Fruit fly (Drosophila melanogaster): ENCODE data around the gene CG32500.

The CG32500 gene

dm6 chrX:21593907-21594306 is 29.6 kb downstream of the CG32500 start (continued):
- TF ChIP-seq trem (tag; optimal IDR thresholded peaks at IDR 0.05) (peak; percentile 86), CG7271 (tag; optimal IDR thresholded peaks at IDR 0.05) (peak; percentile 44), crc (GFP tag; optimal IDR thresholded peaks at IDR 0.05) (peak; percentile 49), Chrac-16 (GFP tag; optimal IDR thresholded peaks at IDR 0.05) (peak; percentile 79), cad (GFP tag; optimal IDR thresholded peaks at IDR 0.05) (no peak), Awh (GFP tag; IDR thresholded peaks at IDR 0.05) (peak; percentile 65), CG8089 (GFP tag; optimal IDR thresholded peaks at IDR 0.05) (peak; percentile 90), ind (GFP tag; optimal IDR thresholded peaks at IDR 0.05) (peak; percentile 85), CG12071 (GFP tag; optimal IDR thresholded peaks at IDR 0.05) (peak; percentile 75), CG16815 (GFP tag; optimal IDR thresholded peaks at IDR 0.05) (peak; percentile 65), Hr39 (optimal IDR thresholded peaks at IDR 0.05) (no peak), CG6175 (GFP tag; IDR thresholded peaks at IDR 0.05) (no peak), maf-S (GFP tag; optimal IDR thresholded peaks at IDR 0.05) (peak; percentile 64), Mad (GFP tag; optimal IDR thresholded peaks at IDR 0.05) (peak; percentile 64), sens-2 (GFP tag; IDR thresholded peaks at IDR 0.05) (peak; percentile 79), CG9817 (tag; optimal IDR thresholded peaks at IDR 0.05) (peak; percentile 77), CTCF (GFP tag; optimal IDR thresholded peaks at IDR 0.05) (peak; percentile 43), CG14710 (tag; optimal IDR thresholded peaks at IDR 0.05) (peak; percentile 90), trh (GFP tag; optimal IDR thresholded peaks at IDR 0.05) (no peak), CG10321 (GFP tag; IDR thresholded peaks at IDR 0.05) (no peak), CG4730 (GFP tag; IDR thresholded peaks at IDR 0.05) (peak; percentile 77), CG6689 (GFP tag; IDR thresholded peaks at IDR 0.05) (peak; percentile 84), cg (GFP tag; optimal IDR thresholded peaks at IDR 0.05) (peak; percentile 55), lab (GFP tag; optimal IDR thresholded peaks at IDR 0.05) (peak; percentile 79), peb (GFP tag; IDR thresholded peaks at IDR 0.05) (peak; percentile 67), CG7839 (tag; optimal IDR thresholded peaks at IDR 0.05) (peak; percentile 90), Antp (GFP tag; optimal IDR thresholded peaks at IDR 0.05) (peak; percentile 91), Doc2 (GFP tag; IDR thresholded peaks at IDR 0.05) (no peak), zfh2 (GFP tag; optimal IDR thresholded peaks at IDR 0.05) (peak; percentile 33), sob (GFP tag; IDR thresholded peaks at IDR 0.05) (peak; percentile 67; the same call in 1 of the 2 replicates), tx (GFP tag; optimal IDR thresholded peaks at IDR 0.05) (peak; percentile 76), CG4404 (GFP tag; IDR thresholded peaks at IDR 0.05) (peak; percentile 85), CG2116 (GFP tag; optimal IDR thresholded peaks at IDR 0.05) (peak; percentile 24), Opbp (GFP tag; IDR thresholded peaks at IDR 0.05; ENCODE audit: partially characterized antibody) (no peak), CG18619 (GFP tag; optimal IDR thresholded peaks at IDR 0.05) (peak; percentile 44), Trl (optimal IDR thresholded peaks at IDR 0.05) (peak in 1 of 2 experiments; percentile 0), Trl (GFP tag; optimal IDR thresholded peaks at IDR 0.05) (peak; percentile 85), CG8944 (GFP tag; optimal IDR thresholded peaks at IDR 0.05) (peak; percentile 85), Ravus (GFP tag; IDR thresholded peaks at IDR 0.05) (peak; percentile 3), otp (GFP tag; IDR thresholded peaks at IDR 0.05) (peak; percentile 80), Dref (GFP tag; IDR thresholded peaks at IDR 0.05) (no peak), Gug (GFP tag; IDR thresholded peaks at IDR 0.05) (peak; percentile 81), CG3995 (GFP tag; optimal IDR thresholded peaks at IDR 0.05) (no peak), CG6683 (GFP tag; optimal IDR thresholded peaks at IDR 0.05) (peak; percentile 41), CG2889 (GFP tag; IDR thresholded peaks at IDR 0.05) (peak; percentile 53; the same call in 1 of the 3 replicates), Nf-YB (GFP tag; optimal IDR thresholded peaks at IDR 0.05) (peak; percentile 53), CG30431 (GFP tag; optimal IDR thresholded peaks at IDR 0.05) (peak; percentile 76), Mrtf (GFP tag; IDR thresholded peaks at IDR 0.05) (peak; percentile 85), sna (GFP tag; IDR thresholded peaks at IDR 0.05; ENCODE audit: partially characterized antibody) (no peak), da (GFP tag; optimal IDR thresholded peaks at IDR 0.05) (peak; percentile 69), PHDP (tag; optimal IDR thresholded peaks at IDR 0.05) (peak; percentile 78), CG17385 (GFP tag; optimal IDR thresholded peaks at IDR 0.05) (peak; percentile 73), Fer2 (tag; optimal IDR thresholded peaks at IDR 0.05) (peak; percentile 44)

Measured in whole organism, embryonic.